Fruit fly (Drosophila melanogaster) whole organism, prepupa: Measurements from ENCODE around the gene CG43084.

Source experiments
- Blimp-1 ChIP-seq: fragments of 200-800 bp; sonication (Bioruptor generic); optimal IDR thresholded peaks from 3 replicates; lab custom pipeline; 2017; ENCODE audit warnings: missing biosample characterization, missing genetic modification characterization, mild to moderate bottlenecking, moderate library complexity, missing genetic modification reagents
- CG10631 ChIP-seq: fragments of 200-800 bp; sonication (Bioruptor generic); optimal IDR thresholded peaks from 2 replicates; lab custom pipeline; 2016; ENCODE audit warnings: missing biosample characterization, missing genetic modification characterization
- CG11902 ChIP-seq: fragments of 200-800 bp; sonication (Bioruptor generic); optimal IDR thresholded peaks from 3 replicates; lab custom pipeline; 2016; ENCODE audit warnings: missing biosample characterization, missing genetic modification characterization
- CG15336 ChIP-seq: fragments of 200-800 bp; sonication (Bioruptor generic); IDR thresholded peaks from 2 replicates; pipeline ENCODE4 v1.3.6; 2022; ENCODE audit warnings: missing biosample characterization, missing genetic modification characterization
- CG1621 ChIP-seq: fragments of 200-800 bp; sonication (Bioruptor generic); optimal IDR thresholded peaks from 3 replicates; lab custom pipeline; 2018; ENCODE audit warnings: missing biosample characterization, mild to moderate bottlenecking, missing genetic modification characterization
- CG3032 ChIP-seq: fragments of 200-800 bp; optimal IDR thresholded peaks from 2 replicates; lab custom pipeline; 2019; ENCODE audit warnings: missing biosample characterization, mild to moderate bottlenecking, missing genetic modification characterization, moderate library complexity
- CG31627 ChIP-seq: fragments of 200-800 bp; sonication (Bioruptor generic); optimal IDR thresholded peaks from 3 replicates; lab custom pipeline; 2016; ENCODE audit warnings: missing biosample characterization, missing genetic modification characterization
- CG32006 ChIP-seq: fragments of 200-800 bp; sonication (Bioruptor generic); optimal IDR thresholded peaks from 3 replicates; lab custom pipeline; 2017; ENCODE audit warnings: missing biosample characterization, mild to moderate bottlenecking, missing genetic modification characterization
- CG34406 ChIP-seq: fragments of 200-800 bp; sonication (Bioruptor generic); optimal IDR thresholded peaks from 3 replicates; lab custom pipeline; 2016; ENCODE audit warnings: missing biosample characterization, missing genetic modification characterization
- CG6163 ChIP-seq: fragments of 200-800 bp; sonication (Bioruptor generic); IDR thresholded peaks from 3 replicates; pipeline ENCODE4 v1.3.6; 2022; ENCODE audit warnings: missing biosample characterization, missing genetic modification characterization
- CG6792 ChIP-seq: fragments of 200-800 bp; sonication (Bioruptor generic); optimal IDR thresholded peaks from 3 replicates; lab custom pipeline; 2016; ENCODE audit warnings: missing biosample characterization, missing genetic modification characterization
- CG6854 ChIP-seq: fragments of 200-800 bp; sonication (Bioruptor generic); optimal IDR thresholded peaks from 2 replicates; lab custom pipeline; 2017; ENCODE audit warnings: missing biosample characterization, mild to moderate bottlenecking, missing genetic modification characterization
- CG7368 ChIP-seq: fragments of 200-800 bp; sonication (Bioruptor generic); optimal IDR thresholded peaks from 3 replicates; lab custom pipeline; 2016; ENCODE audit warnings: missing biosample characterization, missing genetic modification characterization
- CG8119 ChIP-seq: fragments of 200-800 bp; sonication (Bioruptor generic); IDR thresholded peaks from 3 replicates; pipeline ENCODE4 v1.3.6; 2022; ENCODE audit warnings: missing biosample characterization, missing genetic modification characterization
- CG8319 ChIP-seq: fragments of 200-800 bp; sonication (Bioruptor generic); optimal IDR thresholded peaks from 3 replicates; lab custom pipeline; 2016; ENCODE audit warnings: missing biosample characterization, missing genetic modification characterization
- CG8632 ChIP-seq: fragments of 200-800 bp; sonication (Bioruptor generic); optimal IDR thresholded peaks from 3 replicates; lab custom pipeline; 2016; ENCODE audit warnings: missing biosample characterization, missing genetic modification characterization
- CG9139 ChIP-seq: fragments of 200-800 bp; sonication (Bioruptor generic); optimal IDR thresholded peaks from 3 replicates; lab custom pipeline; 2017; ENCODE audit warnings: missing biosample characterization, mild to moderate bottlenecking, missing genetic modification characterization
- Eip75B ChIP-seq: fragments of 200-800 bp; sonication (Bioruptor generic); optimal IDR thresholded peaks from 3 replicates; lab custom pipeline; 2016; ENCODE audit warnings: missing biosample characterization, missing genetic modification characterization
- Eip93F ChIP-seq: fragments of 200-800 bp; sonication (Bioruptor generic); optimal IDR thresholded peaks from 2 replicates; lab custom pipeline; 2016; ENCODE audit warnings: missing biosample characterization, mild to moderate bottlenecking, missing genetic modification characterization
- Ets21C ChIP-seq: fragments of 200-800 bp; sonication (Bioruptor generic); optimal IDR thresholded peaks from 3 replicates; lab custom pipeline; 2016; ENCODE audit warnings: missing biosample characterization, missing genetic modification characterization
- Hr38 ChIP-seq: sonication (Bioruptor generic); optimal IDR thresholded peaks from 2 replicates; lab custom pipeline; 2016; ENCODE audit warnings: missing biosample characterization, missing genetic modification characterization
- Hr39 ChIP-seq: fragments of 200-800 bp; sonication (Bioruptor generic); optimal IDR thresholded peaks from 2 replicates; lab custom pipeline; 2016; ENCODE audit warnings: missing biosample characterization, missing genetic modification characterization
- Hr4 ChIP-seq: fragments of 200-800 bp; sonication (Bioruptor generic); optimal IDR thresholded peaks from 3 replicates; lab custom pipeline; 2016; ENCODE audit warnings: missing biosample characterization, missing genetic modification characterization
- Lpt ChIP-seq: fragments of 200-800 bp; sonication (Bioruptor generic); optimal IDR thresholded peaks from 3 replicates; lab custom pipeline; 2016; ENCODE audit warnings: missing biosample characterization, missing genetic modification characterization
- Met ChIP-seq: fragments of 200-800 bp; sonication (Bioruptor generic); optimal IDR thresholded peaks from 3 replicates; lab custom pipeline; 2016; ENCODE audit warnings: missing biosample characterization, missing genetic modification characterization
- Smox ChIP-seq: fragments of 200-800 bp; sonication (Bioruptor generic); optimal IDR thresholded peaks from 3 replicates; lab custom pipeline; 2016; ENCODE audit warnings: missing biosample characterization, missing genetic modification characterization
- Sox14 ChIP-seq: fragments of 200-800 bp; sonication (Bioruptor generic); optimal IDR thresholded peaks from 3 replicates; lab custom pipeline; 2016; ENCODE audit warnings: missing biosample characterization, missing genetic modification characterization
- Sox15 ChIP-seq: fragments of 200-800 bp; sonication (Bioruptor generic); optimal IDR thresholded peaks from 3 replicates; lab custom pipeline; 2016; ENCODE audit warnings: missing biosample characterization, missing genetic modification characterization
- achi ChIP-seq: fragments of 200-800 bp; sonication (Bioruptor generic); optimal IDR thresholded peaks from 3 replicates; lab custom pipeline; 2016; ENCODE audit warnings: missing biosample characterization, missing genetic modification characterization
- dac ChIP-seq: fragments of 200-800 bp; sonication (Bioruptor generic); optimal IDR thresholded peaks from 2 replicates; lab custom pipeline; 2017; ENCODE audit warnings: missing biosample characterization, mild to moderate bottlenecking, missing genetic modification characterization
- dsx ChIP-seq: fragments of 200-800 bp; optimal IDR thresholded peaks from 3 replicates; lab custom pipeline; 2019; ENCODE audit warnings: missing biosample characterization, mild to moderate bottlenecking, missing genetic modification characterization, moderate library complexity; ENCODE audit not compliant: poor library complexity, severe bottlenecking
- eg ChIP-seq: fragments of 200-800 bp; sonication (Bioruptor generic); IDR thresholded peaks from 3 replicates; pipeline ENCODE4 v1.3.6; 2022; ENCODE audit warnings: missing biosample characterization, missing genetic modification characterization
- esn ChIP-seq: fragments of 200-800 bp; sonication (Bioruptor generic); optimal IDR thresholded peaks from 2 replicates; lab custom pipeline; 2016; ENCODE audit warnings: missing biosample characterization, mild to moderate bottlenecking, missing genetic modification characterization, moderate library complexity
- fd59A ChIP-seq: fragments of 200-800 bp; sonication (Bioruptor generic); optimal IDR thresholded peaks from 2 replicates; lab custom pipeline; 2017; ENCODE audit warnings: missing biosample characterization, mild to moderate bottlenecking, missing genetic modification characterization, missing genetic modification reagents
- fd85E ChIP-seq: fragments of 200-800 bp; sonication (Bioruptor generic); optimal IDR thresholded peaks from 3 replicates; lab custom pipeline; 2016; ENCODE audit warnings: missing biosample characterization, missing genetic modification characterization
- fkh ChIP-seq: fragments of 200-800 bp; sonication (Bioruptor generic); optimal IDR thresholded peaks from 3 replicates; lab custom pipeline; 2017; ENCODE audit warnings: missing biosample characterization, mild to moderate bottlenecking, missing genetic modification characterization, moderate library complexity
- net ChIP-seq: fragments of 200-800 bp; sonication (Bioruptor generic); optimal IDR thresholded peaks from 3 replicates; lab custom pipeline; 2016; ENCODE audit warnings: missing biosample characterization, missing genetic modification characterization
- pdm3 ChIP-seq: fragments of 200-800 bp; sonication (Bioruptor generic); optimal IDR thresholded peaks from 3 replicates; lab custom pipeline; 2016; ENCODE audit warnings: missing biosample characterization, missing genetic modification characterization
- ss ChIP-seq, 2 experiments: fragments of 200-800 bp; sonication (Bioruptor generic); optimal IDR thresholded peaks; 2 replicates in 1 of 2; 3 replicates in 1 of 2; lab custom pipeline; 2017 to 2018; ENCODE audit warnings: mild to moderate bottlenecking in 2 of 2, missing biosample characterization in 2 of 2, missing genetic modification characterization in 2 of 2, moderate library complexity in 1 of 2
- topi ChIP-seq: fragments of 200-800 bp; sonication (Bioruptor generic); optimal IDR thresholded peaks from 3 replicates; lab custom pipeline; 2016; ENCODE audit warnings: missing biosample characterization, missing genetic modification characterization
- vri ChIP-seq: fragments of 200-800 bp; sonication (Bioruptor generic); optimal IDR thresholded peaks from 3 replicates; lab custom pipeline; 2016; ENCODE audit warnings: missing biosample characterization, mild to moderate bottlenecking, missing genetic modification characterization

Gene CG43084

DNA sequence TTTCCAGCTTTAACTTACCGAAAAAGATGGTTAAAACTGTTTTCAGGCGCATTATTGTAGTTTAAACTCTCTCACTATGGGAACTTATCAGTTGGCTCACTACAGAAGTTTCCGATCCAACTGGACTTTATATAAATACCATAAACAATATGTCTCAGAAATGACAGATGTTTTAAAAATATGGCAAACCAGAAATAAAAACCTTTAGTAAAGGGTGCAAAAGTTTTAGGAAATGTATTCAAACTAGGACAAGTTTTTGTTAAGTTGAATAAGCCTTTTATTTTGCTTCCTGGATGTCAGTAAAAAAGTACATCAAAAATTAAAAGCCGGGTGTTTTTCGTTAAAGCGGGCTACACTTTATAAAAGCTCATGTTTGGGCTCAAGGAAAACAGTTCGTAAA, 1.1 kb upstream of the CG43084 start, which contains the start of the genes Eig71Ea and Eig71Eb:
Gene Eig71Ea, minus strand, starts transcription at position 101 of the 400 bp plus-strand sequence.
Gene Eig71Eb, plus strand, starts transcription at position 376 of the 400 bp plus-strand sequence.
- TF ChIP-seq CG32006 (no peak), pdm3 (GFP tag; lab: Kevin White, UChicago) (no peak), dsx (no peak), fd85E (GFP tag; lab: Kevin White, UChicago) (no peak), fd59A (GFP tag; lab: Kevin White, UChicago) (no peak), Sox15 (GFP tag; lab: Kevin White, UChicago) (no peak), topi (GFP tag; lab: Kevin White, UChicago) (no peak), CG9139 (no peak), fkh (GFP tag; lab: Kevin White, UChicago) (no peak), CG8632 (GFP tag; lab: Kevin White, UChicago) (no peak), Hr4 (GFP tag; lab: Kevin White, UChicago) (no peak), Met (GFP tag; lab: Kevin White, UChicago) (no peak), achi (GFP tag; lab: Kevin White, UChicago) (no peak), CG7368 (GFP tag; lab: Kevin White, UChicago) (no peak), CG8319 (GFP tag; lab: Kevin White, UChicago) (no peak), CG6163 (GFP tag; lab: Robert Waterston, UW) (no peak)

DNA sequence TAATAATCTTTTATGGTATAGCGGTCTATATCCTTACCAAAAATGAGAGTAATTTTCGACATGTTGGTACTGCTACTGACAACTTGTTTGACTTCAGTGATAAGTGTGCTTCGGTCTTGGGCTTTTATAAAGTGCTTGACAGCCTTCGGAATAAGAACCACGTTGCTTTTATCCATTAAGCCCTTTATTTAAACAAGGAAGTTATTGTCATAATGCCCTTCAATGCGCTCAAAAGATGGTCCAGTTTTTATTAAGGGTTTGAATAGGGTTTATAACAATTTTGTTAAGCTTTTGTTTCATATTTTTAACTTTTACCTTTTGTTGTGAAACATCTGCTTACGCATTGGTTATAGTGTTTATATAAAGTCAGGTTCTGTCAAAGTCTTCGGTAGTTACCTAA, 1.5 kb downstream of the CG43084 start, which contains the start of the genes Eig71Ec and Eig71Ed:
Gene Eig71Ec, minus strand, starts transcription at position 101 of the 400 bp plus-strand sequence.
Gene Eig71Ed, plus strand, starts transcription at position 384 of the 400 bp plus-strand sequence.
- no peak for TF ChIP-seq CG11902
- no peak for TF ChIP-seq CG6854 (GFP tag; lab: Kevin White, UChicago)
- TF ChIP-seq Lpt (GFP tag; lab: Kevin White, UChicago), result no peak

DNA sequence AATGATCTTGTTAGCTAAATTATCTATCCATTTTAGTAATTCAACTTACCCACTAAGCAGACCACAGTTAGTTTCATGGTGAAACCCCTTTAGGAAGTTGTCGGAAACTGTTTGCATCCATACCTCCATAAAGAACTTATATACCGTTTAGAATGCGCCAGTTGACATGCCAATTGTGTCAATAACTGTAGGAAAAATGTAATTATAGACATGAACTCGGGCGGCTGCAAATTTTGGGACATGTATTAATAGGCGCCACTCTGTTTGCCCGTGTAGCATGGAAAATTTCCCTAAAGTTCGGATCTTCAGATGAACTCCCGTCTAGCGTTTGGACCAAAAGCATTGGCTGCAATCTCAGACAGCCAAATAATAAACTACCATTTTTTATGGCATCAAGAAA, 5.3 kb downstream of the CG43084 start, which contains the start of gene Eig71Ee:
Gene Eig71Ee, minus strand, starts transcription at position 101 of the 400 bp plus-strand sequence.
- no peak for TF ChIP-seq dac
- no peak for TF ChIP-seq Eip75B (GFP tag; lab: Kevin White, UChicago)
- no peak for TF ChIP-seq eg (GFP tag; lab: Robert Waterston, UW)
- no peak for TF ChIP-seq Lpt (GFP tag; lab: Kevin White, UChicago)
- TF ChIP-seq vri, result no peak
- no peak for TF ChIP-seq esn (GFP tag; lab: Kevin White, UChicago)
- TF ChIP-seq net (GFP tag; lab: Kevin White, UChicago), result no peak
- no peak for TF ChIP-seq fkh (GFP tag; lab: Kevin White, UChicago)
- TF ChIP-seq CG1621, result no peak
- TF ChIP-seq pdm3 (GFP tag; lab: Kevin White, UChicago), result no peak
- TF ChIP-seq Sox14 (GFP tag; lab: Kevin White, UChicago), result no peak
- no peak for TF ChIP-seq Hr38 (GFP tag; lab: Kevin White, UChicago)
- TF ChIP-seq, all 60 proteins: peak for 0

DNA sequence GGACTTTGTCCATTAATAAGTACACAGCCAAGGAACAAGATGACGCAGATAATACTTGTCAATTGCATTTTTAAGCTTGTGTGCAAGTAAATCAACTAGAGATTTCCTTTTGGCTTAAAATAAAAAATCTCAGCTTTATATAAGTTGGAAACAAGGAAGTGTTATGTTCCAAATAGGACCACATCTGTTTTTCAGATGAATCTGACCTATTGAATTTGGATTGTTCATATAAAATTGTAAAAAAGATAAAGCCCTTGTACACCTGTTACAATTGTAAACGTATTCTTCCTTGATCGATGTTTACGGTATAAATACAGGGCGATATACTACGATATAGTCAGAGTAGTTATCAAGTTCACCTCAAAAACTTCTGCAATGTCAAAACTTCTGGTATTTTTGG, 6.6 kb downstream of the CG43084 start, which contains the start of the genes Eig71Ef and Eig71Eg:
Gene Eig71Ef, minus strand, starts transcription at position 101 of the 400 bp plus-strand sequence.
Gene Eig71Eg, plus strand, starts transcription at position 339 of the 400 bp plus-strand sequence.
- TF ChIP-seq Hr39 (GFP tag; lab: Kevin White, UChicago), result no peak
- TF ChIP-seq CG34406 (GFP tag; lab: Kevin White, UChicago), result no peak
- no peak for TF ChIP-seq Lpt (GFP tag; lab: Kevin White, UChicago)
- TF ChIP-seq ss (GFP tag; optimal IDR thresholded peaks at IDR 0.05; lab: Kevin White, UChicago), result no peak
- TF ChIP-seq Ets21C, result no peak
- TF ChIP-seq eg (GFP tag; lab: Robert Waterston, UW), result no peak
- no peak for TF ChIP-seq CG31627 (GFP tag; lab: Kevin White, UChicago)
- TF ChIP-seq CG3032 (tag; lab: Kevin White, UChicago), result no peak
- TF ChIP-seq Hr4 (GFP tag; lab: Kevin White, UChicago), result no peak
- TF ChIP-seq CG8319 (GFP tag; lab: Kevin White, UChicago), result no peak
- TF ChIP-seq Eip93F (GFP tag; lab: Kevin White, UChicago), result no peak
- TF ChIP-seq CG6792 (GFP tag; lab: Kevin White, UChicago), result no peak
- no peak for TF ChIP-seq Smox (GFP tag; lab: Kevin White, UChicago)
- TF ChIP-seq CG15336 (GFP tag; lab: Robert Waterston, UW), result no peak
- TF ChIP-seq Blimp-1 (GFP tag; lab: Kevin White, UChicago), result no peak
- no peak for TF ChIP-seq CG10631 (GFP tag; lab: Kevin White, UChicago)
- TF ChIP-seq CG8119 (GFP tag; lab: Robert Waterston, UW), result no peak
- no peak for TF ChIP-seq net (GFP tag; lab: Kevin White, UChicago)
- TF ChIP-seq CG8632 (GFP tag; lab: Kevin White, UChicago), result no peak
